Fruit fly (Drosophila melanogaster): ENCODE data around the gene CG42716.

Gene CG42716

DNA sequence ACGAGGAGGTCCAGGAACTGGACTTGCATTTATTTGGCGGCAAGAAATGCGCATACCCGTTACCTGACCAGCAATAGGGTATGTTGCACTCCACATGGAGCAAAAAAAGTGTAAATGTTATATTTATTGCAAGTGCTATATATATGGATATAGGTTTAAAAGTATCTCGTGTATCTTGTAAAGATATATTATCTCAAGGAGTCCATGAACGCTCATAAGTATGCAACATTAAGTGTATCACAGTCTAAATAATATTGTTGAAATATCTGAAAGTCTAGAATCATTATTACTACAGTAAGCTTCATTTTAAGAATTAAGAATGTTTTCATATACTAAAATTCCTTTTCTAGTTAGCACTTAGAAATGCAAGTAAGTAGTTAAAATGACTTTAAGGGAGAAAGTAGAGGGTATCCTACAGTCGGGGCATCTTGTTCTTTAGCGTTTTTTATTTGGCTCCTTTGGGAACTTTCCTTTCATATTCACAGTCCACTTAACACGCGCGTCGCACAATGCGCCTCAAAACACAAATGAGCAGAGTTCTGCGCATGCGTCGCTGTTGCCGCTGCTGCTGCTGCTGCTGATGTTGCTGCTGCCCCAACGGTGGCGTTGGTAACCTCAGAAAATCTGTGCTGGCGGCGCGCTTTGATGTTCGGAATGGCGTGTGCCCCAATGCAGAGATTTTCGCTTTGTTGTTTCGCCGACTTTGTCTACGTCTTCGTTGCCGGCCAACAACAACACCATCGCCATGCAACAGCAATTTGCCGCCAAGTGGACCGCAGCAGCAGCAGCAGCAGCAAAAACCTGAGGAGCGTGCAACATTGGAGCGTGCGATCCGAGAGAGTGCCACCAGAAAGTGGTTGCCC lies 14.2 kb upstream of the CG42716 start (continued):
- TF ChIP-seq Mio (GFP tag; optimal IDR thresholded peaks at IDR 0.05) (no peak), tai (GFP tag; optimal IDR thresholded peaks at IDR 0.05) (no peak), Myc (optimal IDR thresholded peaks at IDR 0.05) (no peak), sage (GFP tag; optimal IDR thresholded peaks at IDR 0.05) (no peak), CG9705 (GFP tag; optimal IDR thresholded peaks at IDR 0.05) (no peak), dsf (GFP tag; optimal IDR thresholded peaks at IDR 0.05; ENCODE audit: borderline replicate concordance) (no peak), Dif (GFP tag; optimal IDR thresholded peaks at IDR 0.05; ENCODE audit: partially characterized antibody) (no peak), Hr78 (GFP tag; optimal IDR thresholded peaks at IDR 0.05) (no peak), foxo (GFP tag; optimal IDR thresholded peaks at IDR 0.05) (peak in 1 of 2 experiments; percentile 41), Jra (GFP tag; optimal IDR thresholded peaks at IDR 0.05) (no peak), HLH106 (tag; optimal IDR thresholded peaks at IDR 0.05) (peak; percentile 3), fru (GFP tag; optimal IDR thresholded peaks at IDR 0.05) (peak; percentile 22)

DNA sequence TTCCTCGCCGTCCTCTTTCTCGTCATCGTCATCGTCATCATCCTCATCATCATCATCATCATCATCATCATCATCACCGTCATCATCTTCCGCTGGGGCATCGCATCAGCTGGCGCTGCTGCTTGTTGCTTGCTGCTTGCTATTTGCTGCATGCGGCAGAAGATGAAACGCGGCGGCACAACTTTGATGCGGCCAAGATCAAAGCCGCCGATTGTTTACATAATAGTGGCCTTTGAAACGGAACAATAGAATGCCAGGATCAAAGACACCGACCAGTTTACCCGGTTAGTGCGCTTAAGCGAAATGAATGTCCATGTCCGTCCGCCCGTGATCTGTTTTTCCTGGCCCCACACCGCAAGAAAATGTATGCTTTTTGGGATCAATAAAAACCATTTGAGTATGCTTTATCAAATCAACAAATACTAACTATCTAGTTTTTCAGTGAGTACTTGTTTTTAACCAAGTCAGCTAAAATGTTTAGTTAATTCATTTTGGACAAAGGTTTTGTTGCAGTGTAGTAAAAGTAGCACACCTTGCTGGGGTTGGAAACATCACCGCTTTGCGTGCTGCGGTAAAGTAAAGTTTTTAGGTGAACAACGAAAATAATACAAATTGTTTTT lies 12.4 kb upstream of the CG42716 start:
- no peak for TF ChIP-seq CG9705 (GFP tag; optimal IDR thresholded peaks at IDR 0.05)
- peak; percentile 19 for TF ChIP-seq ey (GFP tag; optimal IDR thresholded peaks at IDR 0.05)
- TF ChIP-seq N (GFP tag; optimal IDR thresholded peaks at IDR 0.05), result no peak
- no peak for TF ChIP-seq dl (GFP tag; optimal IDR thresholded peaks at IDR 0.05; ENCODE audit: insufficient read depth in 1 of 2, partially characterized antibody in 2 of 2)
- no peak for TF ChIP-seq Hr83 (GFP tag; optimal IDR thresholded peaks at IDR 0.05; ENCODE audit: poor library complexity, severe bottlenecking)
- TF ChIP-seq woc (GFP tag; optimal IDR thresholded peaks at IDR 0.05), result peak; percentile 22
- no peak for TF ChIP-seq Hr78 (GFP tag; optimal IDR thresholded peaks at IDR 0.05)
- no peak for TF ChIP-seq Vsx2 (GFP tag; optimal IDR thresholded peaks at IDR 0.05; ENCODE audit: partially characterized antibody)
- no peak for TF ChIP-seq Hnf4 (GFP tag; optimal IDR thresholded peaks at IDR 0.05)
- no peak for TF ChIP-seq Abd-B (GFP tag; optimal IDR thresholded peaks at IDR 0.05)
- TF ChIP-seq fru (GFP tag; optimal IDR thresholded peaks at IDR 0.05), result peak; percentile 38
- peak; percentile 25 for TF ChIP-seq rgr (GFP tag; optimal IDR thresholded peaks at IDR 0.05)
- TF ChIP-seq Dfd (GFP tag; optimal IDR thresholded peaks at IDR 0.05), result no peak
- peak; percentile 57 for TF ChIP-seq h (GFP tag; optimal IDR thresholded peaks at IDR 0.05)
- TF ChIP-seq CG32264 (GFP tag; optimal IDR thresholded peaks at IDR 0.05), result no peak
- no peak for TF ChIP-seq Mio (GFP tag; optimal IDR thresholded peaks at IDR 0.05)
- no peak for TF ChIP-seq dsf (GFP tag; optimal IDR thresholded peaks at IDR 0.05; ENCODE audit: borderline replicate concordance)
- no peak for TF ChIP-seq lola (GFP tag; optimal IDR thresholded peaks at IDR 0.05)
- TF ChIP-seq tai (GFP tag; optimal IDR thresholded peaks at IDR 0.05), result no peak
- peak; percentile 2 for TF ChIP-seq Sp1 (GFP tag; optimal IDR thresholded peaks at IDR 0.05)
- TF ChIP-seq OdsH (GFP tag; optimal IDR thresholded peaks at IDR 0.05), result peak; percentile 26
- TF ChIP-seq usp (GFP tag; optimal IDR thresholded peaks at IDR 0.05), result no peak
- peak in 1 of 2 experiments; percentile 51 for TF ChIP-seq foxo (GFP tag; optimal IDR thresholded peaks at IDR 0.05)
- no peak for TF ChIP-seq GATAd (GFP tag; optimal IDR thresholded peaks at IDR 0.05)
- peak; percentile 36 for TF ChIP-seq HLH106 (tag; optimal IDR thresholded peaks at IDR 0.05)
- no peak for TF ChIP-seq psq (GFP tag; optimal IDR thresholded peaks at IDR 0.05)
- peak; percentile 21 for TF ChIP-seq br (GFP tag; optimal IDR thresholded peaks at IDR 0.05)

DNA sequence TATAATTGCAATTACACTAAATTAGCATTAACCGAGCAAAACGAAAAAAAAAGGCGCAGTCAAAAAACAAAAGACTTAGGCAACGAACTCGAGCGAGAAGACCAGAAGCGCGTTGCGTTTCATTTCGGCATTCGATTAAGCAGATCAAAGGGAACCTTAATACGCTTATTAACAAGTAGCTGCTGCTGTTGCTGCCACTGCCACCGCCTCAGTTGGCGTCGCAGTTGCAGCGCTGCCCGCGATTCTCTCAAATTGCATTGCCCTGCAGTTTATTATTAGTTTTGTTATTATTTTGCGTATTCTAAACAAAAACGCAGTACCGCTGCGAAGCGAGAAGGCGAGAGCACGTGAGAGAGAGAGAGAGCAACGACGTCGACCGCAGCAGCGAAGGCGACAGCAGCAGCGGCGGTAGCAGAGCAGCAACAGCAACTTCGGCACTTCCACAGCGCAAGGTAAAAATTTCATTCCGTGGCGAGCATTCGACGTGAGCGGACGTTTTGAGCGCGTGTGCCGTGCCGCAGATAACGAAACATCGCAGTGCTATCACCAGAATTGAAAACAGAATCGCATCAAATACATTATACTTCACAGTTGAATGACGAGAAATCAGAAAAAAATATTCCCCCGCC lies 10.4 kb upstream of the CG42716 start, which contains the start of gene Notum:
Gene Notum, plus strand, starts transcription at position 461 of the 629 bp plus-strand sequence.
- TF ChIP-seq psq (GFP tag; optimal IDR thresholded peaks at IDR 0.05) (peak; percentile 32), Mio (GFP tag; optimal IDR thresholded peaks at IDR 0.05) (no peak), Rel (GFP tag; optimal IDR thresholded peaks at IDR 0.05) (no peak), Rel (tag; optimal IDR thresholded peaks at IDR 0.05) (no peak), woc (GFP tag; optimal IDR thresholded peaks at IDR 0.05) (no peak), Hr83 (GFP tag; optimal IDR thresholded peaks at IDR 0.05; ENCODE audit: poor library complexity, severe bottlenecking) (no peak)

All from whole organism, wandering third instar larva.